Worm (Caenorhabditis elegans) whole organism, L2 larva: ENCODE results near the gene dpy-28.

Experiments used
- fos-1 ChIP-seq: fragments of 150-350 bp; optimal IDR thresholded peaks from 2 replicates; lab custom pipeline; 2014; ENCODE audit warnings: missing biosample characterization, missing genetic modification characterization
- lin-13 ChIP-seq: fragments of 150-350 bp; optimal IDR thresholded peaks from 2 replicates; lab custom pipeline; 2014; ENCODE audit warnings: missing biosample characterization, missing genetic modification reagents, missing genetic modification characterization
- lsy-2 ChIP-seq, 2 experiments: fragments of 150-350 bp in 1 of 2; sonication (generic microtip) in 1 of 2; optimal IDR thresholded peaks; 2 replicates each; lab custom pipeline; 2014 to 2017; ENCODE audit warnings: missing biosample characterization in 2 of 2, missing genetic modification characterization in 2 of 2

ce11 chrIII:10819778-10820177, 56.8 kb downstream of the dpy-28 start:
- TF ChIP-seq lsy-2 (tag; optimal IDR thresholded peaks at IDR 0.05; lab: Kevin White, UChicago) (peak in 1 of 2 experiments; percentile 57), lin-13 (no peak), fos-1 (no peak)
